Fruit fly (Drosophila melanogaster) whole organism, adult: ENCODE results near the gene CG7950.

Experiments
- CG5204 ChIP-seq: fragments of 200-800 bp; sonication (Bioruptor generic); optimal IDR thresholded peaks from 2 replicates; lab custom pipeline; 2016; ENCODE audit warnings: missing biosample characterization, missing genetic modification characterization
- kay ChIP-seq: fragments of 200-800 bp; sonication (Bioruptor generic); peaks from one replicate; lab custom pipeline; 2016; ENCODE audit warnings: missing biosample characterization, missing genetic modification characterization, borderline replicate concordance

DNA sequence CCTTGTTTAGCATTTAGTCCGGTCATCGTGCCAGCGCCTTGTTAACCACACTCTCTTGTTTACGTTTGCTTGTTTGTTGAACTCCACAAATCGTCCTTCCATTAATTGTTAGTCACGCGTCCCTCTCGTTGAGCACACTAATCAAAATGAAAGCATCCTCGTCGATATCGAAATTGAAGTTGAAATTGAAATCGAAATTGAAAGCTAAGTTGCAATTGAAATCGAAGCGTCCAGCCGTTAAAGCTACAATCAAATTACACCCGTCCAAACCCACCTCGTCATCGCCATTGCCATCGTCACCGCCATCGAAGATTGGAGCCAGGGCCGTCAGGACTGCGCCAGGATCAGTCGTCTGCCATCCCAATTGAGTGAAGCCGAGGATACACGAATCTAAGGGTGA, 33.2 kb upstream of the CG7950 start:
- TF ChIP-seq kay (GFP tag; lab: Kevin White, UChicago) (no peak), CG5204 (GFP tag; lab: Kevin White, UChicago) (no peak)
